Worm (Caenorhabditis elegans): ENCODE data around the gene pph-1.

The pph-1 gene

DNA sequence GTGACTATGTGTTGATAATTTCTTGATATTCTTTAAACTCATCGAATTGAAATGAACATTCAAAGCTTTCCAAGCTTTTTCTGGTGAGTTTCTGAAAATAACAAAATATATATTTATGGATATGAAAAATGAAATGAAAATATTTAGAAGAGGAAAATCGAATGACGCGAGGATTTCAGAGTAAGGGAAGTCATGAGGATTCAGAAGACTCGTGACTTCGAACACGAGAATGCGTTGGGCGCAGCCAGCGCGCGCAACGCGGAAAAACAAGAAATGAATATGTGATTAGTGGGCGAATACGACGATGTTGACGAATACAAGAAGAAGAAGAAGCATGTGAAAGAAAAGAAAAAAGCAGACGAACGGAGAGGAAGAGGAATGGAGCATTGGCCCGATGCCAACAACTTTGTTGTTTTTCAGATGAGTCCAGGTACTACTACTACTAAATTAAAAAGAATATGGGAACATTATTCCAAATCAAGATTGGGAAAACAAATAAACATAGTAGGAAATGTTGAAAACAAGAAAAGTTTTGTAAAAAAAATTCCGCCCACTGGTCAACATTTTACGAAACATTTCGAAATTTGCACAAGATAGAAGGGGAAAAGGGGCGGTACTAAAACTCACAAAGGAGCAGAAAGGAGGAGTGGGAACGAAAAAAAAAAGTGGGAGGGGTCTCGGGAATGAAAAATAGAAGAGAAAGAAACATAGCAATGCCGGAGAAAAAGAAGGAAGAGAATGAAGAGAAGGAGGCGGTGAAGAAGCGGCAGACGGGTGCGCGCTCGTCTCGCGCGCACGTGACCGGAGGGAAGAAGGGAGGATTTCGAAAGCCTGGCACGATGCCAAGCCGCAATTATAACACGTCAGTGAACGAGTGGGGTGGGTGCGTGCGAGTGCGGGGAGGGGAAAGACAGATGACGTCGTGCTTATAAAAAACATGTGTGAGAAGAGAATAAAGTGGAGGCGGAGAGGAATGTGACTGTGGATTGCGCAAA is 13.1 kb downstream of the pph-1 start (continued):
- peak; percentile 98 for TF ChIP-seq rnt-1 (tag; optimal IDR thresholded peaks at IDR 0.05)
- peak; percentile 89 for TF ChIP-seq zip-4 (GFP tag; optimal IDR thresholded peaks at IDR 0.05)
- TF ChIP-seq unc-62 (GFP tag; optimal IDR thresholded peaks at IDR 0.05), result peak; percentile 30
- TF ChIP-seq nhr-47 (tag; optimal IDR thresholded peaks at IDR 0.05), result peak; percentile 94
- no peak for TF ChIP-seq alr-1 (tag; optimal IDR thresholded peaks at IDR 0.05; ENCODE audit: borderline replicate concordance)
- TF ChIP-seq nhr-12 (tag; optimal IDR thresholded peaks at IDR 0.05), result no peak
- peak; percentile 92 for TF ChIP-seq ceh-88 (GFP tag; IDR thresholded peaks at IDR 0.05)
- TF ChIP-seq fkh-4 (tag; optimal IDR thresholded peaks at IDR 0.05; ENCODE audit: borderline replicate concordance), result peak; percentile 85
- peak; percentile 82 for TF ChIP-seq sup-37 (GFP tag; optimal IDR thresholded peaks at IDR 0.05)
- TF ChIP-seq ceh-8 (GFP tag; optimal IDR thresholded peaks at IDR 0.05), result peak; percentile 93
- TF ChIP-seq aha-1 (tag; optimal IDR thresholded peaks at IDR 0.05), result peak; percentile 82
- no peak for TF ChIP-seq C04F5.9 (tag; optimal IDR thresholded peaks at IDR 0.05)
- no peak for TF ChIP-seq nhr-76 (tag; optimal IDR thresholded peaks at IDR 0.05)
- peak; percentile 89 for TF ChIP-seq mab-9 (GFP tag; IDR thresholded peaks at IDR 0.05)
- TF ChIP-seq ztf-11 (tag; optimal IDR thresholded peaks at IDR 0.05), result peak in 1 of 2 experiments; percentile 83
- TF ChIP-seq elt-2 (tag; optimal IDR thresholded peaks at IDR 0.05), result peak; percentile 29
- no peak for TF ChIP-seq tlp-1 (tag; optimal IDR thresholded peaks at IDR 0.05)
- TF ChIP-seq hlh-4 (tag; optimal IDR thresholded peaks at IDR 0.05), result no peak
- peak; percentile 86 to 92 (median 87) for TF ChIP-seq ceh-82 (tag; optimal IDR thresholded peaks at IDR 0.05)
- peak; percentile 48; the same call in 1 of the 2 replicates for TF ChIP-seq unc-98 (GFP tag; IDR thresholded peaks at IDR 0.05)
- peak; percentile 67 for TF ChIP-seq nhr-237 (tag; optimal IDR thresholded peaks at IDR 0.05)
- no peak for TF ChIP-seq hlh-17 (GFP tag; optimal IDR thresholded peaks at IDR 0.05; ENCODE audit: borderline replicate concordance)
- peak; percentile 100 for TF ChIP-seq lin-14 (GFP tag; optimal IDR thresholded peaks at IDR 0.05)
- peak; percentile 85 for TF ChIP-seq jun-1 (tag; optimal IDR thresholded peaks at IDR 0.05)
- peak; percentile 99 for TF ChIP-seq nhr-85 (tag)
- TF ChIP-seq ztf-4 (tag; optimal IDR thresholded peaks at IDR 0.05), result peak; percentile 91
- TF ChIP-seq tbx-2 (tag; optimal IDR thresholded peaks at IDR 0.05), result peak; percentile 94
- TF ChIP-seq nhr-11 (tag; optimal IDR thresholded peaks at IDR 0.05), result no peak
- TF ChIP-seq sptf-1 (tag; optimal IDR thresholded peaks at IDR 0.05), result no peak
- TF ChIP-seq lsy-2 (tag; optimal IDR thresholded peaks at IDR 0.05), result peak; percentile 89 to 90
- TF ChIP-seq ceh-90 (tag; optimal IDR thresholded peaks at IDR 0.05), result peak; percentile 56
- TF ChIP-seq nhr-71 (tag; optimal IDR thresholded peaks at IDR 0.05), result peak; percentile 98
- TF ChIP-seq aly-2 (tag; optimal IDR thresholded peaks at IDR 0.05), result no peak
- no peak for TF ChIP-seq nhr-28 (tag; optimal IDR thresholded peaks at IDR 0.05)
- TF ChIP-seq isw-1 (GFP tag; IDR thresholded peaks at IDR 0.05), result peak; percentile 83
- TF ChIP-seq blmp-1 (tag; optimal IDR thresholded peaks at IDR 0.05), result peak; percentile 86
- TF ChIP-seq ceh-63 (GFP tag; optimal IDR thresholded peaks at IDR 0.05), result peak; percentile 43
- peak; percentile 2 for TF ChIP-seq lin-15B (tag; optimal IDR thresholded peaks at IDR 0.05)
- TF ChIP-seq unc-86 (tag; optimal IDR thresholded peaks at IDR 0.05), result peak; percentile 91
- peak; percentile 58 for TF ChIP-seq lir-3 (tag; optimal IDR thresholded peaks at IDR 0.05; ENCODE audit: poor library complexity)
- TF ChIP-seq nhr-19 (GFP tag; conservative IDR thresholded peaks at IDR 0.05), result peak; percentile 96
- TF ChIP-seq skn-1 (tag; optimal IDR thresholded peaks at IDR 0.05), result peak; percentile 92
- no peak for TF ChIP-seq ets-5 (GFP tag; IDR thresholded peaks at IDR 0.05)
- peak; percentile 21 for TF ChIP-seq F16B12.6 (tag; optimal IDR thresholded peaks at IDR 0.05)
- TF ChIP-seq swsn-7 (tag; optimal IDR thresholded peaks at IDR 0.05), result peak; percentile 90
- TF ChIP-seq zag-1 (tag; optimal IDR thresholded peaks at IDR 0.05), result no peak
- peak; percentile 92 for TF ChIP-seq lin-13 (GFP tag; optimal IDR thresholded peaks at IDR 0.05)
- peak; percentile 46 to 62 (median 60) for TF ChIP-seq dpl-1 (GFP tag; optimal IDR thresholded peaks at IDR 0.05)
- TF ChIP-seq vab-15 (tag; optimal IDR thresholded peaks at IDR 0.05), result peak; percentile 97
- peak; percentile 94 for TF ChIP-seq egl-13 (tag; optimal IDR thresholded peaks at IDR 0.05)

All from whole organism, L1 larva.